Fruit fly (Drosophila melanogaster) whole organism, prepupa: ENCODE results near the gene mamo.

Experiments used
- Blimp-1 ChIP-seq: fragments of 200-800 bp; sonication (Bioruptor generic); optimal IDR thresholded peaks from 3 replicates; lab custom pipeline; 2017; ENCODE audit warnings: missing biosample characterization, missing genetic modification characterization, mild to moderate bottlenecking, moderate library complexity, missing genetic modification reagents
- CG10631 ChIP-seq: fragments of 200-800 bp; sonication (Bioruptor generic); optimal IDR thresholded peaks from 2 replicates; lab custom pipeline; 2016; ENCODE audit warnings: missing biosample characterization, missing genetic modification characterization
- CG10669 ChIP-seq: fragments of 200-800 bp; sonication (Bioruptor generic); optimal IDR thresholded peaks from 3 replicates; lab custom pipeline; 2018; ENCODE audit warnings: missing biosample characterization, mild to moderate bottlenecking, missing genetic modification characterization, moderate library complexity
- CG11294 ChIP-seq: fragments of 200-800 bp; sonication (Bioruptor generic); IDR thresholded peaks from 2 replicates; pipeline ENCODE4 v1.3.6; 2022; ENCODE audit warnings: missing biosample characterization, missing genetic modification characterization
- CG11902 ChIP-seq: fragments of 200-800 bp; sonication (Bioruptor generic); optimal IDR thresholded peaks from 3 replicates; lab custom pipeline; 2016; ENCODE audit warnings: missing biosample characterization, missing genetic modification characterization
- CG15336 ChIP-seq: fragments of 200-800 bp; sonication (Bioruptor generic); IDR thresholded peaks from 2 replicates; pipeline ENCODE4 v1.3.6; 2022; ENCODE audit warnings: missing biosample characterization, missing genetic modification characterization
- CG1621 ChIP-seq: fragments of 200-800 bp; sonication (Bioruptor generic); optimal IDR thresholded peaks from 3 replicates; lab custom pipeline; 2018; ENCODE audit warnings: missing biosample characterization, mild to moderate bottlenecking, missing genetic modification characterization
- CG16779 ChIP-seq: fragments of 200-800 bp; sonication (Bioruptor generic); optimal IDR thresholded peaks from 3 replicates; lab custom pipeline; 2017; ENCODE audit warnings: missing biosample characterization, mild to moderate bottlenecking, missing genetic modification characterization
- CG3032 ChIP-seq: fragments of 200-800 bp; optimal IDR thresholded peaks from 2 replicates; lab custom pipeline; 2019; ENCODE audit warnings: missing biosample characterization, mild to moderate bottlenecking, missing genetic modification characterization, moderate library complexity
- CG31627 ChIP-seq: fragments of 200-800 bp; sonication (Bioruptor generic); optimal IDR thresholded peaks from 3 replicates; lab custom pipeline; 2016; ENCODE audit warnings: missing biosample characterization, missing genetic modification characterization
- CG32006 ChIP-seq: fragments of 200-800 bp; sonication (Bioruptor generic); optimal IDR thresholded peaks from 3 replicates; lab custom pipeline; 2017; ENCODE audit warnings: missing biosample characterization, mild to moderate bottlenecking, missing genetic modification characterization
- CG34406 ChIP-seq: fragments of 200-800 bp; sonication (Bioruptor generic); optimal IDR thresholded peaks from 3 replicates; lab custom pipeline; 2016; ENCODE audit warnings: missing biosample characterization, missing genetic modification characterization
- CG3919 ChIP-seq: fragments of 200-800 bp; sonication (Bioruptor generic); optimal IDR thresholded peaks from 3 replicates; lab custom pipeline; 2016; ENCODE audit warnings: missing biosample characterization, missing genetic modification characterization
- CG4318 ChIP-seq: fragments of 200-800 bp; sonication (Bioruptor generic); optimal IDR thresholded peaks from 3 replicates; lab custom pipeline; 2017; ENCODE audit warnings: missing biosample characterization, mild to moderate bottlenecking, missing genetic modification characterization
- CG6276 ChIP-seq: fragments of 200-800 bp; sonication (Bioruptor generic); optimal IDR thresholded peaks from 2 replicates; lab custom pipeline; 2017; ENCODE audit warnings: missing biosample characterization, mild to moderate bottlenecking, missing genetic modification characterization
- CG6792 ChIP-seq: fragments of 200-800 bp; sonication (Bioruptor generic); optimal IDR thresholded peaks from 3 replicates; lab custom pipeline; 2016; ENCODE audit warnings: missing biosample characterization, missing genetic modification characterization
- CG6808 ChIP-seq: fragments of 200-800 bp; sonication (Bioruptor generic); optimal IDR thresholded peaks from 3 replicates; lab custom pipeline; 2017; ENCODE audit warnings: missing biosample characterization, missing genetic modification characterization, mild to moderate bottlenecking, moderate library complexity, missing genetic modification reagents
- CG6854 ChIP-seq: fragments of 200-800 bp; sonication (Bioruptor generic); optimal IDR thresholded peaks from 2 replicates; lab custom pipeline; 2017; ENCODE audit warnings: missing biosample characterization, mild to moderate bottlenecking, missing genetic modification characterization
- CG7368 ChIP-seq: fragments of 200-800 bp; sonication (Bioruptor generic); optimal IDR thresholded peaks from 3 replicates; lab custom pipeline; 2016; ENCODE audit warnings: missing biosample characterization, missing genetic modification characterization
- CG8119 ChIP-seq: fragments of 200-800 bp; sonication (Bioruptor generic); IDR thresholded peaks from 3 replicates; pipeline ENCODE4 v1.3.6; 2022; ENCODE audit warnings: missing biosample characterization, missing genetic modification characterization
- CG8319 ChIP-seq: fragments of 200-800 bp; sonication (Bioruptor generic); optimal IDR thresholded peaks from 3 replicates; lab custom pipeline; 2016; ENCODE audit warnings: missing biosample characterization, missing genetic modification characterization
- CG8632 ChIP-seq: fragments of 200-800 bp; sonication (Bioruptor generic); optimal IDR thresholded peaks from 3 replicates; lab custom pipeline; 2016; ENCODE audit warnings: missing biosample characterization, missing genetic modification characterization
- CG9139 ChIP-seq: fragments of 200-800 bp; sonication (Bioruptor generic); optimal IDR thresholded peaks from 3 replicates; lab custom pipeline; 2017; ENCODE audit warnings: missing biosample characterization, mild to moderate bottlenecking, missing genetic modification characterization
- Eip75B ChIP-seq: fragments of 200-800 bp; sonication (Bioruptor generic); optimal IDR thresholded peaks from 3 replicates; lab custom pipeline; 2016; ENCODE audit warnings: missing biosample characterization, missing genetic modification characterization
- Eip78C ChIP-seq: fragments of 200-800 bp; sonication (Bioruptor generic); peaks from one replicate; lab custom pipeline; 2016; ENCODE audit warnings: missing biosample characterization, missing genetic modification characterization
- Eip93F ChIP-seq: fragments of 200-800 bp; sonication (Bioruptor generic); optimal IDR thresholded peaks from 2 replicates; lab custom pipeline; 2016; ENCODE audit warnings: missing biosample characterization, mild to moderate bottlenecking, missing genetic modification characterization
- Ets21C ChIP-seq: fragments of 200-800 bp; sonication (Bioruptor generic); optimal IDR thresholded peaks from 3 replicates; lab custom pipeline; 2016; ENCODE audit warnings: missing biosample characterization, missing genetic modification characterization
- Gug ChIP-seq: fragments of 200-800 bp; sonication (Bioruptor generic); IDR thresholded peaks from 2 replicates; pipeline ENCODE4 v1.3.6; 2022; ENCODE audit warnings: missing biosample characterization, missing genetic modification characterization
- Hr38 ChIP-seq: sonication (Bioruptor generic); optimal IDR thresholded peaks from 2 replicates; lab custom pipeline; 2016; ENCODE audit warnings: missing biosample characterization, missing genetic modification characterization
- Hr39 ChIP-seq: fragments of 200-800 bp; sonication (Bioruptor generic); optimal IDR thresholded peaks from 2 replicates; lab custom pipeline; 2016; ENCODE audit warnings: missing biosample characterization, missing genetic modification characterization
- Hr4 ChIP-seq: fragments of 200-800 bp; sonication (Bioruptor generic); optimal IDR thresholded peaks from 3 replicates; lab custom pipeline; 2016; ENCODE audit warnings: missing biosample characterization, missing genetic modification characterization
- Met ChIP-seq: fragments of 200-800 bp; sonication (Bioruptor generic); optimal IDR thresholded peaks from 3 replicates; lab custom pipeline; 2016; ENCODE audit warnings: missing biosample characterization, missing genetic modification characterization
- OdsH ChIP-seq: fragments of 200-800 bp; sonication (Bioruptor generic); optimal IDR thresholded peaks from 3 replicates; lab custom pipeline; 2016; ENCODE audit warnings: missing biosample characterization, missing genetic modification characterization
- Smox ChIP-seq: fragments of 200-800 bp; sonication (Bioruptor generic); optimal IDR thresholded peaks from 3 replicates; lab custom pipeline; 2016; ENCODE audit warnings: missing biosample characterization, missing genetic modification characterization
- Sox102F ChIP-seq: fragments of 200-800 bp; sonication (Bioruptor generic); optimal IDR thresholded peaks from 2 replicates; lab custom pipeline; 2016; ENCODE audit warnings: missing biosample characterization, mild to moderate bottlenecking, missing genetic modification characterization
- Sox14 ChIP-seq: fragments of 200-800 bp; sonication (Bioruptor generic); optimal IDR thresholded peaks from 3 replicates; lab custom pipeline; 2016; ENCODE audit warnings: missing biosample characterization, missing genetic modification characterization
- achi ChIP-seq: fragments of 200-800 bp; sonication (Bioruptor generic); optimal IDR thresholded peaks from 3 replicates; lab custom pipeline; 2016; ENCODE audit warnings: missing biosample characterization, missing genetic modification characterization
- acj6 ChIP-seq: fragments of 200-800 bp; sonication (Bioruptor generic); optimal IDR thresholded peaks from 3 replicates; lab custom pipeline; 2016; ENCODE audit warnings: missing biosample characterization, missing genetic modification characterization
- cyc ChIP-seq: fragments of 200-800 bp; sonication (Bioruptor generic); optimal IDR thresholded peaks from 3 replicates; lab custom pipeline; 2016; ENCODE audit warnings: missing biosample characterization, missing genetic modification characterization
- dac ChIP-seq: fragments of 200-800 bp; sonication (Bioruptor generic); optimal IDR thresholded peaks from 2 replicates; lab custom pipeline; 2017; ENCODE audit warnings: missing biosample characterization, mild to moderate bottlenecking, missing genetic modification characterization
- dsx ChIP-seq: fragments of 200-800 bp; optimal IDR thresholded peaks from 3 replicates; lab custom pipeline; 2019; ENCODE audit warnings: missing biosample characterization, mild to moderate bottlenecking, missing genetic modification characterization, moderate library complexity; ENCODE audit not compliant: poor library complexity, severe bottlenecking
- eg ChIP-seq: fragments of 200-800 bp; sonication (Bioruptor generic); IDR thresholded peaks from 3 replicates; pipeline ENCODE4 v1.3.6; 2022; ENCODE audit warnings: missing biosample characterization, missing genetic modification characterization
- esn ChIP-seq: fragments of 200-800 bp; sonication (Bioruptor generic); optimal IDR thresholded peaks from 2 replicates; lab custom pipeline; 2016; ENCODE audit warnings: missing biosample characterization, mild to moderate bottlenecking, missing genetic modification characterization, moderate library complexity
- fd59A ChIP-seq: fragments of 200-800 bp; sonication (Bioruptor generic); optimal IDR thresholded peaks from 2 replicates; lab custom pipeline; 2017; ENCODE audit warnings: missing biosample characterization, mild to moderate bottlenecking, missing genetic modification characterization, missing genetic modification reagents
- fd85E ChIP-seq: fragments of 200-800 bp; sonication (Bioruptor generic); optimal IDR thresholded peaks from 3 replicates; lab custom pipeline; 2016; ENCODE audit warnings: missing biosample characterization, missing genetic modification characterization
- fkh ChIP-seq: fragments of 200-800 bp; sonication (Bioruptor generic); optimal IDR thresholded peaks from 3 replicates; lab custom pipeline; 2017; ENCODE audit warnings: missing biosample characterization, mild to moderate bottlenecking, missing genetic modification characterization, moderate library complexity
- lz ChIP-seq: fragments of 200-800 bp; sonication (Bioruptor generic); optimal IDR thresholded peaks from 3 replicates; lab custom pipeline; 2016; ENCODE audit warnings: missing biosample characterization, missing genetic modification characterization
- net ChIP-seq: fragments of 200-800 bp; sonication (Bioruptor generic); optimal IDR thresholded peaks from 3 replicates; lab custom pipeline; 2016; ENCODE audit warnings: missing biosample characterization, missing genetic modification characterization
- pdm3 ChIP-seq: fragments of 200-800 bp; sonication (Bioruptor generic); optimal IDR thresholded peaks from 3 replicates; lab custom pipeline; 2016; ENCODE audit warnings: missing biosample characterization, missing genetic modification characterization
- spab ChIP-seq: fragments of 200-800 bp; sonication (Bioruptor generic); optimal IDR thresholded peaks from 2 replicates; lab custom pipeline; 2017; ENCODE audit warnings: missing biosample characterization, mild to moderate bottlenecking, missing genetic modification characterization, missing genetic modification reagents
- ss ChIP-seq, 2 experiments: fragments of 200-800 bp; sonication (Bioruptor generic); optimal IDR thresholded peaks; 2 replicates in 1 of 2; 3 replicates in 1 of 2; lab custom pipeline; 2017 to 2018; ENCODE audit warnings: mild to moderate bottlenecking in 2 of 2, missing biosample characterization in 2 of 2, missing genetic modification characterization in 2 of 2, moderate library complexity in 1 of 2
- svp ChIP-seq: fragments of 200-800 bp; sonication (Bioruptor generic); peaks from one replicate; lab custom pipeline; 2016; ENCODE audit warnings: missing biosample characterization, missing genetic modification characterization
- vri ChIP-seq: fragments of 200-800 bp; sonication (Bioruptor generic); optimal IDR thresholded peaks from 3 replicates; lab custom pipeline; 2016; ENCODE audit warnings: missing biosample characterization, mild to moderate bottlenecking, missing genetic modification characterization

The mamo gene

DNA sequence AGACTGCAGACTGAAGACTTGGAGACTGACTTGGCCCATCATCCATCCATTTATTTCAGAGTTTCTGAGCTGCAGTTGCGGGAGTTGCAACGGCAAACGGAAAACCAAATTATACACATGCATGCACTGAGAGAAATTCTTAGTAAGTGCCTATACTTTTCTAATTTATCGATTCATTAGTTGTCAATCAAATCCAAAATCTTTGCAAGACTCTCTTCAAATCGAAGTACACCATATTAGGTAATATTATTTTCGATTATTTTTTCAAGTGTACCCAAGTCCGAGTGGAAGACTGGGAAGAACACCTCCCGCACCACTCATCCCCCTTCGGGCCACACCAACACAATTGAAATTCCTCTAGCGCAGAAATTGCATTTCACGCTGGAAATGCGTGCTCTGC, 38.9 kb downstream of the mamo start:
- no peak for TF ChIP-seq Eip93F (GFP tag; lab: Kevin White, UChicago)
- TF ChIP-seq CG8319 (GFP tag; lab: Kevin White, UChicago), result no peak
- TF ChIP-seq Hr39 (GFP tag; lab: Kevin White, UChicago), result peak; percentile 44
- TF ChIP-seq CG4318 (GFP tag; lab: Kevin White, UChicago), result peak; percentile 35
- TF ChIP-seq CG16779, result no peak
- TF ChIP-seq OdsH (GFP tag; lab: Kevin White, UChicago), result peak; percentile 14
- TF ChIP-seq CG6808 (GFP tag; lab: Kevin White, UChicago), result peak; percentile 30
- no peak for TF ChIP-seq Hr38 (GFP tag; lab: Kevin White, UChicago)
- TF ChIP-seq fkh (GFP tag; lab: Kevin White, UChicago), result no peak
- peak; percentile 29 for TF ChIP-seq cyc (GFP tag; lab: Kevin White, UChicago)
- no peak for TF ChIP-seq CG7368
- TF ChIP-seq fd85E (GFP tag; lab: Kevin White, UChicago), result no peak
- TF ChIP-seq Sox102F (GFP tag; lab: Kevin White, UChicago), result no peak
- TF ChIP-seq spab, result no peak
- TF ChIP-seq CG6792 (GFP tag; lab: Kevin White, UChicago), result peak; percentile 30
- TF ChIP-seq CG1621, result no peak
- TF ChIP-seq CG31627, result peak; percentile 20
- TF ChIP-seq Ets21C (GFP tag; lab: Kevin White, UChicago), result peak; percentile 17
- peak; percentile 34 for TF ChIP-seq lz (GFP tag; lab: Kevin White, UChicago)
- TF ChIP-seq Blimp-1 (GFP tag; lab: Kevin White, UChicago), result no peak
- peak; percentile 51 for TF ChIP-seq pdm3
- TF ChIP-seq CG11902 (GFP tag; lab: Kevin White, UChicago), result no peak
- TF ChIP-seq CG3032 (tag; lab: Kevin White, UChicago), result peak; percentile 29
- peak; percentile 56 for TF ChIP-seq Sox14 (GFP tag; lab: Kevin White, UChicago)
- peak; percentile 25 for TF ChIP-seq dac (GFP tag; lab: Kevin White, UChicago)
- TF ChIP-seq vri (GFP tag; lab: Kevin White, UChicago), result no peak
- TF ChIP-seq fd59A (GFP tag; lab: Kevin White, UChicago), result peak; percentile 8
- peak; percentile 65; the same call in 2 of the 3 replicates for TF ChIP-seq eg (GFP tag; lab: Robert Waterston, UW)
- peak; percentile 49 for TF ChIP-seq CG10631
- TF ChIP-seq CG3919 (GFP tag; lab: Kevin White, UChicago), result peak; percentile 62
- no peak for TF ChIP-seq CG8632 (GFP tag; lab: Kevin White, UChicago)
- peak; percentile 31 for TF ChIP-seq svp (GFP tag; lab: Kevin White, UChicago)
- TF ChIP-seq CG32006 (GFP tag; lab: Kevin White, UChicago), result peak; percentile 73
- TF ChIP-seq achi (GFP tag; lab: Kevin White, UChicago), result peak; percentile 49
- peak; percentile 25 for TF ChIP-seq CG6276 (GFP tag; lab: Kevin White, UChicago)
- no peak for TF ChIP-seq CG34406 (GFP tag; lab: Kevin White, UChicago)
- TF ChIP-seq Eip78C (GFP tag; lab: Kevin White, UChicago), result peak; percentile 73
- TF ChIP-seq ss (GFP tag; optimal IDR thresholded peaks at IDR 0.05; lab: Kevin White, UChicago), result peak in 1 of 2 experiments; percentile 46
- TF ChIP-seq CG6854 (GFP tag; lab: Kevin White, UChicago), result no peak
- TF ChIP-seq Eip75B, result peak; percentile 10
- TF ChIP-seq Gug (GFP tag; lab: Robert Waterston, UW), result peak; percentile 65
- no peak for TF ChIP-seq CG11294 (GFP tag; lab: Robert Waterston, UW)
- TF ChIP-seq esn (GFP tag; lab: Kevin White, UChicago), result peak; percentile 44
- no peak for TF ChIP-seq dsx (GFP tag; lab: Kevin White, UChicago)
- TF ChIP-seq CG8119 (GFP tag; lab: Robert Waterston, UW), result peak; percentile 61
- peak; percentile 5 for TF ChIP-seq CG10669 (GFP tag; lab: Kevin White, UChicago)
- TF ChIP-seq Hr4 (GFP tag; lab: Kevin White, UChicago), result peak; percentile 35
- TF ChIP-seq Smox (GFP tag; lab: Kevin White, UChicago), result peak; percentile 16
- TF ChIP-seq CG9139, result no peak
- peak; percentile 59 for TF ChIP-seq CG15336 (GFP tag; lab: Robert Waterston, UW)
- no peak for TF ChIP-seq net (GFP tag; lab: Kevin White, UChicago)
- peak; percentile 41 for TF ChIP-seq Met
- TF ChIP-seq acj6 (GFP tag; lab: Kevin White, UChicago), result peak; percentile 12
